Worm (Caenorhabditis elegans) whole organism, late embryonic: Measurements from ENCODE around the gene srw-21.

Experiments used
- F13H6.1 ChIP-seq: sonication (generic microtip); optimal IDR thresholded peaks from 2 replicates; lab custom pipeline; 2016; ENCODE audit warnings: missing genetic modification characterization, missing compliant biosample characterization
- ama-1 ChIP-seq: fragments of 150-350 bp; optimal IDR thresholded peaks from 2 replicates; lab custom pipeline; 2014
- ceh-9 ChIP-seq: sonication (generic microtip); optimal IDR thresholded peaks from 2 replicates; lab custom pipeline; 2016; ENCODE audit warnings: mild to moderate bottlenecking, missing genetic modification characterization, inconsistent platforms, missing compliant biosample characterization
- fax-1 ChIP-seq: sonication (generic microtip); optimal IDR thresholded peaks from 2 replicates; lab custom pipeline; 2016; ENCODE audit warnings: missing genotype, missing genetic modification characterization, missing compliant biosample characterization
- fkh-10 ChIP-seq: fragments of 150-350 bp; optimal IDR thresholded peaks from 2 replicates; lab custom pipeline; 2014; ENCODE audit warnings: missing biosample characterization, missing genetic modification reagents, missing genetic modification characterization
- hlh-30 ChIP-seq: sonication (generic microtip); optimal IDR thresholded peaks from 2 replicates; lab custom pipeline; 2017; ENCODE audit warnings: antibody characterized with exemption, missing genetic modification characterization, missing compliant biosample characterization; ENCODE audit not compliant: insufficient read depth
- nhr-232 ChIP-seq: sonication (generic microtip); optimal IDR thresholded peaks from 2 replicates; lab custom pipeline; 2016; ENCODE audit warnings: missing genetic modification characterization, missing compliant biosample characterization
- pax-1 ChIP-seq: fragments of 150-350 bp; optimal IDR thresholded peaks from 2 replicates; lab custom pipeline; 2014; ENCODE audit warnings: missing biosample characterization, missing genetic modification characterization
- pha-4 ChIP-seq: fragments of 150-350 bp; optimal IDR thresholded peaks from 2 replicates; lab custom pipeline; 2018; ENCODE audit warnings: missing biosample characterization, missing genetic modification reagents, missing genetic modification characterization
- pqm-1 ChIP-seq: sonication (generic microtip); optimal IDR thresholded peaks from 2 replicates; lab custom pipeline; 2016; ENCODE audit warnings: missing genetic modification characterization, missing compliant biosample characterization
- unc-86 ChIP-seq: sonication (generic microtip); optimal IDR thresholded peaks from 2 replicates; lab custom pipeline; 2016; ENCODE audit warnings: missing genetic modification characterization, missing compliant biosample characterization

DNA sequence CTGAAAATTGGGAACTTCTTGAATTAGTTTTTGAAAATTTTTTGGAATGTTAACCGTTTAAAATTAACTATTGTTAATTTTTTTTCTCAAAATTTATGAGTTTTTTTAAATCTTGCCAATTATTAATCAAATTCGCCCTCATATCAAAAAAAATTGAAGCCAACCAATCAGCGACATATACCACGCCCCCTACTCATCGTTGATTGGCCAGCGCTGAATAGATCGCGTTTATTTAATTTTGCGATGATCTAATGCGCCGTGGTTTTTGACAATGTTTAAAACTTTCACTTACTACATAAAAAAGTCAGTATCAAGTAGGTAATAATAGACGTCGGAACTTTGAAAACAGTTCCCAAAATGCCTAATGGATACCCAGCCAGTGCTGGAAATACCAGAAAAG lies 45.5 kb upstream of the srw-21 start:
- TF ChIP-seq nhr-232 (tag; lab: Kevin White, UChicago) (no peak), pha-4 (tag; lab: Kevin White, UChicago) (no peak), pqm-1 (tag; lab: Kevin White, UChicago) (no peak), ama-1 (lab: Kevin White, UChicago) (no peak), fax-1 (tag; lab: Kevin White, UChicago) (no peak), ceh-9 (no peak), pax-1 (tag; lab: Kevin White, UChicago) (no peak), F13H6.1 (tag; lab: Kevin White, UChicago) (no peak), unc-86 (no peak), fkh-10 (no peak), hlh-30 (tag; lab: Kevin White, UChicago) (no peak)
